Fruit fly (Drosophila melanogaster): ENCODE measurements around the gene SdhD.

The SdhD gene

DNA sequence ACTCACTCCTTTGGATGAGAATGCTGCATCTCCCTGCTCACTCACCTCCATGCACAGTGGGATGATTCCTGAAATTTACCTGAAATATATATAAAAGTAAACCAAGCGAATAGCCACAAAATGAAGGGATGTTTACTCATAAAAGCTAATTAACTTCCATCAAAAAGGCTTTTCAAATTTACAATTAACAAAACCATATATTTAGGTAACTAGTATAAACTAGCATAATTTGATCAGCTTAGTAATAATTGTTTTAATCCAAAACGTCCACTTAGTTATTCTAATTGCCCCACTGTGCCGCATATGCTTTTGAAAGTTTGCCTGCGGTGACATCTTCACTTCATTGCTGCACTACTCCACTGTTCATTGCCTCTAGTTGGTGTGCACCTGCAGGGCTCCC, 23.6 kb upstream of the SdhD start (continued):
- TF ChIP-seq CG11695 (GFP tag; IDR thresholded peaks at IDR 0.05) (peak; percentile 39; the same call in 1 of the 3 replicates), HLHmδ (GFP tag; optimal IDR thresholded peaks at IDR 0.05) (no peak), E2f2 (GFP tag; IDR thresholded peaks at IDR 0.05) (peak; percentile 16; the same call in 1 of the 2 replicates), Bteb2 (GFP tag; optimal IDR thresholded peaks at IDR 0.05) (peak; percentile 18), CG2116 (GFP tag; optimal IDR thresholded peaks at IDR 0.05) (peak; percentile 4), Hand (GFP tag; optimal IDR thresholded peaks at IDR 0.05) (no peak), cg (GFP tag; optimal IDR thresholded peaks at IDR 0.05) (no peak), Oli (tag; optimal IDR thresholded peaks at IDR 0.05) (peak; percentile 90), zfh2 (GFP tag; optimal IDR thresholded peaks at IDR 0.05) (no peak), CHES-1-like (GFP tag; optimal IDR thresholded peaks at IDR 0.05) (peak; percentile 13), B-H2 (GFP tag; optimal IDR thresholded peaks at IDR 0.05) (no peak), lilli (GFP tag; optimal IDR thresholded peaks at IDR 0.05) (peak; percentile 51), CG13287 (GFP tag; IDR thresholded peaks at IDR 0.05; ENCODE audit: partially characterized antibody) (no peak), CG17186 (GFP tag; optimal IDR thresholded peaks at IDR 0.05) (peak; percentile 30), fru (optimal IDR thresholded peaks at IDR 0.05) (no peak), tin (GFP tag; optimal IDR thresholded peaks at IDR 0.05) (peak; percentile 62), gt (GFP tag; IDR thresholded peaks at IDR 0.05) (no peak), Nf-YB (GFP tag; optimal IDR thresholded peaks at IDR 0.05) (peak; percentile 45), hth (optimal IDR thresholded peaks at IDR 0.05) (no peak), CG15696 (tag; optimal IDR thresholded peaks at IDR 0.05) (peak; percentile 61), CG12659 (GFP tag; optimal IDR thresholded peaks at IDR 0.05) (peak; percentile 61), CG18619 (GFP tag; optimal IDR thresholded peaks at IDR 0.05) (peak; percentile 50), CG11247 (GFP tag; IDR thresholded peaks at IDR 0.05) (peak; percentile 19; the same call in 1 of the 2 replicates), CG10321 (GFP tag; IDR thresholded peaks at IDR 0.05) (no peak), Fer1 (GFP tag; optimal IDR thresholded peaks at IDR 0.05) (peak; percentile 9), CG6791 (GFP tag; IDR thresholded peaks at IDR 0.05; ENCODE audit: partially characterized antibody) (no peak), onecut (GFP tag; IDR thresholded peaks at IDR 0.05) (peak; percentile 49), CG2202 (tag; optimal IDR thresholded peaks at IDR 0.05) (peak; percentile 81), sens (GFP tag) (peak; percentile 97), CG10209 (GFP tag; optimal IDR thresholded peaks at IDR 0.05) (peak; percentile 76), CG10543 (GFP tag; optimal IDR thresholded peaks at IDR 0.05) (no peak), D19A (tag; optimal IDR thresholded peaks at IDR 0.05) (peak; percentile 76), bowl (GFP tag; IDR thresholded peaks at IDR 0.05) (no peak), CG5953 (GFP tag; IDR thresholded peaks at IDR 0.05) (0 out of 2 replicates have a peak, but pooled peaks have one; percentile 21), exex (tag; optimal IDR thresholded peaks at IDR 0.05) (no peak), CG10654 (GFP tag; optimal IDR thresholded peaks at IDR 0.05) (peak; percentile 56), CG30431 (GFP tag; optimal IDR thresholded peaks at IDR 0.05) (peak; percentile 71), Jarid2 (GFP tag; optimal IDR thresholded peaks at IDR 0.05) (peak; percentile 34), CG3407 (GFP tag; optimal IDR thresholded peaks at IDR 0.05) (peak; percentile 61), chn (GFP tag; optimal IDR thresholded peaks at IDR 0.05) (peak; percentile 46), nmo (GFP tag; optimal IDR thresholded peaks at IDR 0.05) (peak; percentile 93), Gsc (GFP tag; IDR thresholded peaks at IDR 0.05) (no peak), dysf (GFP tag; IDR thresholded peaks at IDR 0.05) (peak; percentile 71), Hsf (GFP tag; optimal IDR thresholded peaks at IDR 0.05) (peak; percentile 76), Scr (GFP tag; IDR thresholded peaks at IDR 0.05; ENCODE audit: partially characterized antibody) (no peak), CG10565 (GFP tag; optimal IDR thresholded peaks at IDR 0.05) (no peak), CG17568 (GFP tag; optimal IDR thresholded peaks at IDR 0.05) (peak; percentile 43), ase (GFP tag; IDR thresholded peaks at IDR 0.05) (peak; percentile 73; the same call in 2 of the 3 replicates), CG12942 (GFP tag; optimal IDR thresholded peaks at IDR 0.05) (peak; percentile 24), vfl (GFP tag; optimal IDR thresholded peaks at IDR 0.05) (no peak), az2 (GFP tag; optimal IDR thresholded peaks at IDR 0.05) (peak; percentile 80), Xrp1 (GFP tag; IDR thresholded peaks at IDR 0.05) (peak; percentile 90)

All from whole organism, embryonic.